Worm (Caenorhabditis elegans) whole organism, L4 larva: ENCODE data around the gene K02F6.4.

Experiments used
- F10B5.3 ChIP-seq: sonication (generic microtip); optimal IDR thresholded peaks from 2 replicates; lab custom pipeline; 2016; ENCODE audit warnings: mild to moderate bottlenecking, missing genetic modification characterization, missing compliant biosample characterization
- Y105C5A.15 ChIP-seq: fragments of 200-800 bp; sonication (Bioruptor generic); IDR thresholded peaks from 2 replicates; pipeline ENCODE4 v1.3.6; 2022; ENCODE audit warnings: missing genetic modification characterization, missing compliant biosample characterization
- Y48G9A.11 ChIP-seq: fragments of 200-800 bp; sonication (Bioruptor generic); IDR thresholded peaks from 2 replicates; pipeline ENCODE4 v1.3.6; 2022; ENCODE audit warnings: missing genetic modification reagents, missing genetic modification characterization, missing compliant biosample characterization
- ceh-32 ChIP-seq: sonication (generic microtip); optimal IDR thresholded peaks from 2 replicates; lab custom pipeline; 2016; ENCODE audit warnings: mild to moderate bottlenecking, missing genetic modification characterization, missing compliant biosample characterization; ENCODE audit not compliant: poor library complexity
- ceh-62 ChIP-seq: sonication (generic microtip); optimal IDR thresholded peaks from 2 replicates; lab custom pipeline; 2017; ENCODE audit warnings: missing biosample characterization, missing genetic modification characterization
- ceh-82 ChIP-seq: sonication (generic microtip); optimal IDR thresholded peaks from 2 replicates; lab custom pipeline; 2017; ENCODE audit warnings: missing biosample characterization, missing genetic modification characterization
- ces-1 ChIP-seq: fragments of 150-350 bp; sonication (generic microtip); optimal IDR thresholded peaks from 4 replicates; lab custom pipeline; 2014; ENCODE audit warnings: missing biosample characterization, missing genetic modification reagents, missing genetic modification characterization
- daf-16 ChIP-seq, 3 experiments: sonication (generic microtip); optimal IDR thresholded peaks; 2 replicates each; lab custom pipeline; 2016 to 2017; ENCODE audit warnings: missing genetic modification characterization in 3 of 3, missing genetic modification reagents in 3 of 3, mild to moderate bottlenecking in 2 of 3, missing compliant biosample characterization in 2 of 3, missing biosample characterization in 1 of 3, moderate library complexity in 1 of 3
- daf-19 ChIP-seq: fragments of 200-800 bp; sonication (Bioruptor generic); conservative IDR thresholded peaks from 2 replicates; pipeline ENCODE4 v1.3.6; 2022; ENCODE audit warnings: missing genetic modification characterization, missing compliant biosample characterization
- daf-8 ChIP-seq: fragments of 200-800 bp; sonication (Bioruptor generic); IDR thresholded peaks from 2 replicates; pipeline ENCODE4 v1.3.6; 2022; ENCODE audit warnings: missing genetic modification characterization, missing compliant biosample characterization
- dmd-8 ChIP-seq: fragments of 200-800 bp; sonication (Bioruptor generic); IDR thresholded peaks from 2 replicates; pipeline ENCODE4 v1.3.6; 2022; ENCODE audit warnings: missing genetic modification characterization, missing compliant biosample characterization
- dpl-1 ChIP-seq: fragments of 150-350 bp; optimal IDR thresholded peaks from 2 replicates; lab custom pipeline; 2014; ENCODE audit warnings: missing biosample characterization, missing genetic modification reagents, missing genetic modification characterization
- duxl-1 ChIP-seq: sonication (generic microtip); optimal IDR thresholded peaks from 2 replicates; lab custom pipeline; 2016; ENCODE audit warnings: mild to moderate bottlenecking, missing genetic modification characterization, moderate library complexity, missing compliant biosample characterization; ENCODE audit not compliant: poor library complexity
- dve-1 ChIP-seq: sonication (generic microtip); optimal IDR thresholded peaks from 2 replicates; lab custom pipeline; 2017; ENCODE audit warnings: antibody characterized with exemption, mild to moderate bottlenecking, missing genetic modification characterization, missing compliant biosample characterization; ENCODE audit not compliant: insufficient read depth
- hlh-11 ChIP-seq: fragments of 200-800 bp; sonication (Bioruptor generic); optimal IDR thresholded peaks from 2 replicates; lab custom pipeline; 2018; ENCODE audit warnings: mild to moderate bottlenecking, missing genetic modification characterization, missing compliant biosample characterization
- hlh-30 ChIP-seq: sonication (generic microtip); optimal IDR thresholded peaks from 2 replicates; lab custom pipeline; 2017; ENCODE audit warnings: antibody characterized with exemption, mild to moderate bottlenecking, missing genetic modification characterization, missing compliant biosample characterization; ENCODE audit not compliant: insufficient read depth
- lim-7 ChIP-seq: fragments of 200-800 bp; sonication (Bioruptor generic); IDR thresholded peaks from 2 replicates; pipeline ENCODE4 v1.3.6; 2022; ENCODE audit warnings: missing genetic modification characterization, missing compliant biosample characterization
- lin-1 ChIP-seq: fragments of 200-800 bp; sonication (Bioruptor generic); IDR thresholded peaks from 2 replicates; pipeline ENCODE4 v1.3.6; 2022; ENCODE audit warnings: missing genetic modification reagents, missing genetic modification characterization, missing compliant biosample characterization
- lin-38 ChIP-seq: fragments of 200-800 bp; sonication (Bioruptor generic); IDR thresholded peaks from 2 replicates; pipeline ENCODE4 v1.3.6; 2022; ENCODE audit warnings: missing genetic modification reagents, missing genetic modification characterization, missing compliant biosample characterization
- lsy-2 ChIP-seq, 2 experiments: fragments of 150-350 bp in 1 of 2; sonication (generic microtip) in 1 of 2; optimal IDR thresholded peaks; 2 replicates each; lab custom pipeline; 2014 to 2017; ENCODE audit warnings: missing biosample characterization in 2 of 2, missing genetic modification characterization in 2 of 2
- mdl-1 ChIP-seq, 2 experiments: fragments of 150-350 bp in 1 of 2; sonication (generic microtip) in 1 of 2; optimal IDR thresholded peaks; 2 replicates each; lab custom pipeline; 2014 to 2017; ENCODE audit warnings: missing biosample characterization in 2 of 2, missing genetic modification characterization in 2 of 2
- mdt-29 ChIP-seq: fragments of 200-800 bp; sonication (Bioruptor generic); IDR thresholded peaks from 2 replicates; pipeline ENCODE4 v1.3.6; 2022; ENCODE audit warnings: missing genetic modification reagents, missing genetic modification characterization, missing compliant biosample characterization
- mes-2 ChIP-seq: sonication (generic microtip); optimal IDR thresholded peaks from 2 replicates; lab custom pipeline; 2016; ENCODE audit warnings: missing genotype, mild to moderate bottlenecking, missing genetic modification characterization, missing compliant biosample characterization; ENCODE audit not compliant: poor library complexity, severe bottlenecking
- mxl-3 ChIP-seq: fragments of 200-800 bp; sonication (Bioruptor generic); optimal IDR thresholded peaks from 2 replicates; lab custom pipeline; 2018; ENCODE audit warnings: mild to moderate bottlenecking, missing genetic modification characterization, missing compliant biosample characterization
- nhr-102 ChIP-seq: sonication (generic microtip); optimal IDR thresholded peaks from 2 replicates; lab custom pipeline; 2016; ENCODE audit warnings: mild to moderate bottlenecking, missing genetic modification characterization, moderate library complexity, missing compliant biosample characterization
- nhr-237 ChIP-seq: sonication (generic microtip); optimal IDR thresholded peaks from 2 replicates; lab custom pipeline; 2017; ENCODE audit warnings: missing biosample characterization, missing genetic modification characterization
- nhr-25 ChIP-seq: sonication (generic microtip); optimal IDR thresholded peaks from 2 replicates; lab custom pipeline; 2017; ENCODE audit warnings: missing genetic modification characterization, mild to moderate bottlenecking, missing compliant biosample characterization, antibody characterized with exemption, moderate library complexity, borderline replicate concordance; ENCODE audit not compliant: insufficient read depth
- nhr-28 ChIP-seq: fragments of 150-350 bp; optimal IDR thresholded peaks from 2 replicates; lab custom pipeline; 2014; ENCODE audit warnings: missing biosample characterization, missing genetic modification characterization
- nhr-48 ChIP-seq: sonication (generic microtip); optimal IDR thresholded peaks from 2 replicates; lab custom pipeline; 2016; ENCODE audit warnings: mild to moderate bottlenecking, missing genetic modification characterization, missing compliant biosample characterization
- nhr-6 ChIP-seq: fragments of 150-350 bp; optimal IDR thresholded peaks from 2 replicates; lab custom pipeline; 2014; ENCODE audit warnings: missing biosample characterization, missing genetic modification characterization
- nhr-76 ChIP-seq: fragments of 150-350 bp; optimal IDR thresholded peaks from 2 replicates; lab custom pipeline; 2014; ENCODE audit warnings: missing biosample characterization, missing genetic modification characterization
- pqm-1 ChIP-seq: sonication (generic microtip); optimal IDR thresholded peaks from 2 replicates; lab custom pipeline; 2017; ENCODE audit warnings: missing biosample characterization, missing genetic modification characterization
- set-16 ChIP-seq: fragments of 200-800 bp; sonication (Bioruptor generic); IDR thresholded peaks from 2 replicates; pipeline ENCODE4 v1.3.6; 2022; ENCODE audit warnings: missing genetic modification reagents, missing genetic modification characterization, missing compliant biosample characterization
- snpc-4 ChIP-seq: fragments of 150-350 bp; optimal IDR thresholded peaks from 2 replicates; lab custom pipeline; 2014; ENCODE audit warnings: missing biosample characterization, missing genetic modification characterization
- spr-3 ChIP-seq: fragments of 200-800 bp; sonication (Bioruptor generic); optimal IDR thresholded peaks from 2 replicates; lab custom pipeline; 2018; ENCODE audit warnings: mild to moderate bottlenecking, missing genetic modification characterization, missing compliant biosample characterization
- zag-1 ChIP-seq: fragments of 150-350 bp; optimal IDR thresholded peaks from 2 replicates; lab custom pipeline; 2014; ENCODE audit warnings: missing biosample characterization, missing genetic modification characterization

Gene K02F6.4

ce11 chrII:2538194-2538593 is at the start of gene K02F6.4:
Gene K02F6.4, plus strand, starts transcription at chrII:2538494.
- TF ChIP-seq zag-1 (tag; lab: Kevin White, UChicago), result no peak

ce11 chrII:2503703-2504430 is 34.4 kb upstream of the K02F6.4 start:
- peak; percentile 96 for TF ChIP-seq duxl-1
- TF ChIP-seq Y48G9A.11 (GFP tag; lab: Robert Waterston, UW), result peak; percentile 36; the same call in 1 of the 2 replicates
- TF ChIP-seq hlh-11 (tag; lab: Kevin White, UChicago), result peak; percentile 41
- peak; percentile 17 for TF ChIP-seq dve-1 (tag; lab: Kevin White, UChicago)
- TF ChIP-seq daf-16 (GFP tag; optimal IDR thresholded peaks at IDR 0.05; lab: Kevin White, UChicago), result no peak
- peak; percentile 25 for TF ChIP-seq daf-16 (tag; optimal IDR thresholded peaks at IDR 0.05; lab: Kevin White, UChicago)
- TF ChIP-seq Y105C5A.15 (GFP tag; lab: Robert Waterston, UW), result no peak
- TF ChIP-seq daf-19 (GFP tag; lab: Robert Waterston, UW), result no peak
- no peak for TF ChIP-seq ceh-62 (tag; lab: Kevin White, UChicago)
- TF ChIP-seq dpl-1 (GFP tag; lab: Kevin White, UChicago), result peak; percentile 12
- peak; percentile 47 for TF ChIP-seq pqm-1 (tag; lab: Kevin White, UChicago)
- TF ChIP-seq nhr-28 (tag; lab: Kevin White, UChicago), result peak; percentile 54
- TF ChIP-seq, all 104 proteins: peak for 8

DNA sequence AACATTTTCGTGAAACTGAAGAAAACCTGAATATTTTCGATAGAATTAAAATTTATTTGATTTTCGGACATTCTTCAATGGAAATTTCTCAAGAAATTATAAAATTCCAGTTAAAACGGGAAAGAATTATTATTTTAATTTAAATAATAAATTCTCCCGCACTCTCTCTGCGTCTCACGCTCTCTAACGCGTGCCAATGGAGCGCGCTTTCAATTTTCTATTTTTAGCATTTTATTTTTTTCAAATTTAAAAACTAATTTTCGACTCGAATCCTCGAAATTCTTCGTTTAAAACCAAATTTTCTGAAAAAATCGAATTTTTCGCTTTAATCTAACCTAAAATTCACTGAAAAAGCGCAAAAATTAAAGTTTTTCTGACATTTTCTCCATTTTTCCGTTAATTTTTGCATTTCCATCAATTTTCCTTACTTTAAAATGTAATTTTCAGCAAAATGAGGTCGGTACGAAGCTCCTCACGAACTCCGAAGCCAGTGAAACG is 33.8 kb upstream of the K02F6.4 start, which contains the start of gene gbas-1:
TSS of gene gbas-1 (plus strand) at position 448 of the 498 bp plus-strand sequence.
- TF ChIP-seq lin-1 (GFP tag; lab: Robert Waterston, UW) (no peak), zag-1 (tag; lab: Kevin White, UChicago) (no peak), mdt-29 (GFP tag; lab: Robert Waterston, UW) (no peak), mxl-3 (no peak), hlh-30 (tag; lab: Kevin White, UChicago) (no peak), nhr-237 (no peak), F10B5.3 (tag; lab: Kevin White, UChicago) (no peak), ces-1 (GFP tag; lab: Kevin White, UChicago) (no peak), ceh-32 (tag; lab: Kevin White, UChicago) (no peak), ceh-62 (tag; lab: Kevin White, UChicago) (no peak), set-16 (no peak), dpl-1 (GFP tag; lab: Kevin White, UChicago) (peak; percentile 72), nhr-48 (tag; lab: Kevin White, UChicago) (no peak), lim-7 (no peak), dmd-8 (GFP tag; lab: Robert Waterston, UW) (no peak), spr-3 (GFP tag; lab: Kevin White, UChicago) (no peak), duxl-1 (peak; percentile 87), nhr-76 (tag; lab: Kevin White, UChicago) (no peak), lsy-2 (tag; optimal IDR thresholded peaks at IDR 0.05; lab: Kevin White, UChicago) (peak in 1 of 2 experiments; percentile 70), snpc-4 (tag; lab: Kevin White, UChicago) (no peak), mdl-1 (tag; optimal IDR thresholded peaks at IDR 0.05; lab: Kevin White, UChicago) (no peak), nhr-6 (tag; lab: Kevin White, UChicago) (peak; percentile 6), mes-2 (tag; lab: Kevin White, UChicago) (peak; percentile 56), dve-1 (tag; lab: Kevin White, UChicago) (no peak), lin-38 (GFP tag; lab: Robert Waterston, UW) (peak; percentile 89), nhr-102 (tag; lab: Kevin White, UChicago) (no peak), ceh-82 (tag; lab: Kevin White, UChicago) (no peak), daf-8 (GFP tag; lab: Robert Waterston, UW) (no peak), nhr-25 (tag; lab: Kevin White, UChicago) (no peak)
